Worm (Caenorhabditis elegans): Measurements from ENCODE around the gene Y22D7AL.16.
A peak's percentile ranks its signal among the peaks of the same experiment; 100 is the strongest.

The Y22D7AL.16 gene

DNA sequence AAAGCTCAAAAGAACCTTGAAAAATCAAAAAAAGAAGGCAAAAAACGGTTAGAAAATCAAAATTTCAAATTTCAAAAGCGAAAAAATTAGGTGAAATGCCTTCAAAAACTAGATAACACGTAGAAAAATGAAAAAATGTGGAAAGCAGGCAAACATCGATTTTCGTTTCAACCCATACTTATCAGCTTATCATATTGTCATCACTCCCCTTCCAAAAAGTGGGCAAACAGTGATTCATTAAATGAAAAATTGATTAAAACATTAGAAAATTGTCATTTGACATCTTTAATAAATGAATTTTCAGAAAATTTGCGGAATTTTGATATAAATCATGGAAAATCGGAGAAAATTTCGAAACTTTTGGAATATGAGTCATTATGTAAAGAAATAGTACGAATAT, 4.0 kb downstream of the Y22D7AL.16 start:
- TF ChIP-seq zip-5 (tag; optimal IDR thresholded peaks at IDR 0.05) (no peak), F13H6.1 (tag; optimal IDR thresholded peaks at IDR 0.05) (no peak), pros-1 (tag; optimal IDR thresholded peaks at IDR 0.05) (no peak), unc-55 (GFP tag; optimal IDR thresholded peaks at IDR 0.05) (no peak), ceh-45 (GFP tag; IDR thresholded peaks at IDR 0.05) (no peak), ceh-34 (tag; optimal IDR thresholded peaks at IDR 0.05) (no peak), unc-86 (tag; optimal IDR thresholded peaks at IDR 0.05) (no peak), tbx-2 (tag; optimal IDR thresholded peaks at IDR 0.05) (no peak), K09A11.1 (tag; optimal IDR thresholded peaks at IDR 0.05; ENCODE audit: insufficient read depth) (no peak), eyg-1 (tag; optimal IDR thresholded peaks at IDR 0.05) (no peak), Y22D7AL.16 (tag; optimal IDR thresholded peaks at IDR 0.05) (no peak), pat-9 (tag; optimal IDR thresholded peaks at IDR 0.05) (no peak), fkh-6 (tag; optimal IDR thresholded peaks at IDR 0.05) (no peak), hlh-6 (tag; optimal IDR thresholded peaks at IDR 0.05) (no peak), lim-6 (tag; optimal IDR thresholded peaks at IDR 0.05) (no peak), che-1 (tag; optimal IDR thresholded peaks at IDR 0.05) (no peak), gmeb-2 (tag; optimal IDR thresholded peaks at IDR 0.05) (no peak), npax-4 (tag; optimal IDR thresholded peaks at IDR 0.05) (no peak), pqm-1 (tag; optimal IDR thresholded peaks at IDR 0.05) (no peak), fkh-10 (GFP tag; optimal IDR thresholded peaks at IDR 0.05) (no peak)

- no peak for TF ChIP-seq sox-4 (tag; optimal IDR thresholded peaks at IDR 0.05)
- no peak for TF ChIP-seq che-1 (tag; optimal IDR thresholded peaks at IDR 0.05)
- TF ChIP-seq Y22D7AL.16 (tag; optimal IDR thresholded peaks at IDR 0.05), result peak; percentile 37
- no peak for TF ChIP-seq npax-4 (tag; optimal IDR thresholded peaks at IDR 0.05)
- no peak for TF ChIP-seq ceh-48 (tag; optimal IDR thresholded peaks at IDR 0.05)
These were observed 5.3 kb downstream of the Y22D7AL.16 start, which contains the start of gene Y22D7AL.15 for ce11 chrIII:1659763-1660162. Gene Y22D7AL.15 (minus strand): TSS chrIII:1659863.

ce11 chrIII:1657380-1657779, 7.6 kb downstream of the Y22D7AL.16 start, which contains the start of gene cht-4:
Gene cht-4 (minus strand): TSS chrIII:1657480.
- TF ChIP-seq ceh-18 (tag; optimal IDR thresholded peaks at IDR 0.05) (no peak), elt-2 (tag; optimal IDR thresholded peaks at IDR 0.05) (peak; percentile 67)

ce11 chrIII:1652925-1653324, 12.1 kb downstream of the Y22D7AL.16 start:
- TF ChIP-seq gmeb-2 (tag; optimal IDR thresholded peaks at IDR 0.05) (no peak), odd-2 (tag; optimal IDR thresholded peaks at IDR 0.05) (no peak), F13H6.1 (tag; optimal IDR thresholded peaks at IDR 0.05) (no peak), hlh-15 (tag; optimal IDR thresholded peaks at IDR 0.05) (no peak), ceh-19 (GFP tag; optimal IDR thresholded peaks at IDR 0.05) (no peak)

- TF ChIP-seq ztf-16 (tag; optimal IDR thresholded peaks at IDR 0.05) (no peak), sox-2 (GFP tag; IDR thresholded peaks at IDR 0.05) (no peak), nfya-1 (tag; optimal IDR thresholded peaks at IDR 0.05) (no peak), tbx-2 (tag; optimal IDR thresholded peaks at IDR 0.05) (no peak), odd-2 (tag; optimal IDR thresholded peaks at IDR 0.05) (no peak), eyg-1 (tag; optimal IDR thresholded peaks at IDR 0.05) (no peak), ceh-19 (GFP tag; optimal IDR thresholded peaks at IDR 0.05) (no peak), ceh-22 (tag; optimal IDR thresholded peaks at IDR 0.05) (no peak), pqm-1 (tag; optimal IDR thresholded peaks at IDR 0.05) (no peak), ceh-30 (tag; optimal IDR thresholded peaks at IDR 0.05) (no peak), unc-86 (tag; optimal IDR thresholded peaks at IDR 0.05) (no peak), syd-9 (tag; optimal IDR thresholded peaks at IDR 0.05) (no peak), lim-6 (tag; optimal IDR thresholded peaks at IDR 0.05) (no peak), K09A11.1 (tag; optimal IDR thresholded peaks at IDR 0.05; ENCODE audit: insufficient read depth) (no peak)
These were observed 12.8 kb downstream of the Y22D7AL.16 start, which contains the start of gene Y22D7AL.1 for ce11 chrIII:1652181-1652580. Gene Y22D7AL.1 (plus strand): TSS chrIII:1652481.
